Worm (Caenorhabditis elegans): ENCODE data around the gene Y57G11C.1144.

DNA sequence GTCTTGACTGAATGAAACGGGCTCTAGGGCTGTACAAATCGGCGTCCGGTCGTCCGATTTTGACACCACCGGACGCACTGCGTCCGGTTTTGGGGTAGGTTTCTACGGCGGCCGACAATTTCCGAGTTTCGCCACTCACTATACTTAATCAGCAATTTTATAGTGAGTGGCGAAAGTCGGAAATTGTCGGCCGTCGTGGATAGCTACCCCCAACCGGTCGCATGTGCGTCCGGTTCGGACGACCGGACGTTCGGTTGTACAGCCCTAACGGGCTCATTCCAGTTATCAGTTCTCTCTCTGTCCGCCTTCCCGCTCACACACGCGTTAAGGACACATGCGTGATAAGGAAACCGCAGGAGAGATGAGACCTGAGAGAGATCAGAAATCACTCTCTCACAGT is 4.5 kb upstream of the Y57G11C.1144 start, which contains the start of gene Y57G11C.1131:
- TF ChIP-seq ztf-29 (GFP tag; IDR thresholded peaks at IDR 0.05) (no peak), ztf-23 (GFP tag; IDR thresholded peaks at IDR 0.05) (no peak), T22C8.4 (GFP tag; IDR thresholded peaks at IDR 0.05) (no peak), cog-1 (tag; optimal IDR thresholded peaks at IDR 0.05) (no peak), tab-1 (GFP tag; IDR thresholded peaks at IDR 0.05) (no peak), flt-1 (GFP tag; IDR thresholded peaks at IDR 0.05) (no peak)

Measured in whole organism, midembryonic.